Worm (Caenorhabditis elegans): Measurements from ENCODE around the gene F26A1.1.

The F26A1.1 gene

DNA sequence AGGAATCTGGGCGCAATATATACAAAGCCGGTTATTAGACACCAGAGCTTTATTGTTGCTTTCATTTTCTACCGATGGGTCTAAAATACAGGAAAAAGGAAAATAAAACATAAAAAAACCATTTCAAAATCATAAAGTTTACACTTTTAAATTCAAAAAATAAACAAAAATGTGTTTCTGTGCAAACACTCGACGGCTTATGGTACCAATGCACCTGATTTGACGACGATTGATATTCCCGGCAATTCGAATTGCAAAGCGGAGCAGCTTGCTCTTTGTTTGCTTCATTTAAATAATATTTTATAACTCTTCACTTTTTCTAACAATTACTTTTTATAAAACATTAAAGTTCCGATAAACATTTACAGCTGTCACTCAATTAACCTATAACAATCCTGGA is at the start of gene F26A1.1:
TSS of gene F26A1.1 (plus strand) at position 369 of the 400 bp plus-strand sequence.
- TF ChIP-seq dao-5 (tag; optimal IDR thresholded peaks at IDR 0.05) (no peak), him-1 (tag; optimal IDR thresholded peaks at IDR 0.05) (no peak), W03F9.2 (tag; optimal IDR thresholded peaks at IDR 0.05) (peak; percentile 73)

DNA sequence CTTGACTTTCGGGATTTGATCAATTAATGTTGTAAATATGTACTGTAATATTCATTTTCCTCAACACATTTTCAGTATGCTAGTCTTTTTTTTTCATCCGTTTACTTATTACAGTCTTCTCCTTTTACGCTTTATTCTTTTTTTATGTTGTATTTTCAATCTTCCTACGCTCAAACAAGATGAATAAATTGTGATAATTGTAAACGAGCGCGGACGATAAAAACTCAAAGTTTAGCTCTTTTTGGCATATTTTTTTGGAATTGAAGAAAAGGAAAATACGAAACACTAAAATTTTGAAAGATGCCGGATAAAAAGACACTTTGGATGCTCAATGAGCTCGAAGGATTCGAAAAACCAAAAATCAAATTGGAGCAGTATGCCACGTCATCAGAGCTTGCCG is 47.6 kb upstream of the F26A1.1 start, which contains the start of gene metl-5:
TSS of gene metl-5 (plus strand) at position 301 of the 400 bp plus-strand sequence.
- TF ChIP-seq dao-5 (tag; optimal IDR thresholded peaks at IDR 0.05) (no peak), him-1 (tag; optimal IDR thresholded peaks at IDR 0.05) (no peak), W03F9.2 (tag; optimal IDR thresholded peaks at IDR 0.05) (no peak)

DNA sequence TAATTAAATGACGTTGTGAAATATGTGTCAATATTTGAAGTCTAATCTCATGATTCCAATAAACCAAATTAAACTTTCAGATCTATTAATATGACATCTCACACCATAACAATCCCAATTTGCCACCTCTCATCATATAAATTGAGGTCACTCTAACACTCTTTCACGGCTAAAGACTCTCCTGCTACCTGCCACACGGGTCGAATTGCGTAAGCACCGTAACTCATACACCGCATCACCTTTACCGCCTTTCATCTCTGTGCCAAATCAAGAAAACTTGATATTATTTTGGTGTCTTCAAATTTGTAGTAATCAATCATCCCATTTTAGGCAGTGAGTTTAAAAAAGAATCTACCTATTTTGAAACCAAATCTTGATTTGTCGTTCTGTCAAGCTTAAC is 44.0 kb upstream of the F26A1.1 start:
- no peak for TF ChIP-seq dao-5 (tag; optimal IDR thresholded peaks at IDR 0.05)

DNA sequence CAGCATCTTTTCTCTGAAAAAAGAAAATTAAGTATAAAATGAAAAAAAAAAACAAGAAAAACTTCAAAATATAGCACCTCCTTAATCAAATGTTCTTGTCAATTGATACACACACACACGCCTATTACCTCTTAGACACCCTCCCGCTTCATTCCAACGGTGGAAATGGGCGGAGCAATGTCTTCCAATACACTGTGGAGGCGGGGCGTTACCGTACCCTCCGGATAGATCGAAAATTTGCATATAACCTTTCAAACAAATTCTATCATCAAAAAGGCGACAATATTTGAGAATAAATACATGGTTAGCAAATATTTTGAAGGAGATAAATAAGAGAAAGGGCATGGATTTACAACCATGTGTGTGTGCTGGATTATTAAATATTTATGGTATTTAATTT is 42.2 kb upstream of the F26A1.1 start:
- no peak for TF ChIP-seq him-1 (tag; optimal IDR thresholded peaks at IDR 0.05)
- no peak for TF ChIP-seq W03F9.2 (tag; optimal IDR thresholded peaks at IDR 0.05)
- no peak for TF ChIP-seq dao-5 (tag; optimal IDR thresholded peaks at IDR 0.05)

DNA sequence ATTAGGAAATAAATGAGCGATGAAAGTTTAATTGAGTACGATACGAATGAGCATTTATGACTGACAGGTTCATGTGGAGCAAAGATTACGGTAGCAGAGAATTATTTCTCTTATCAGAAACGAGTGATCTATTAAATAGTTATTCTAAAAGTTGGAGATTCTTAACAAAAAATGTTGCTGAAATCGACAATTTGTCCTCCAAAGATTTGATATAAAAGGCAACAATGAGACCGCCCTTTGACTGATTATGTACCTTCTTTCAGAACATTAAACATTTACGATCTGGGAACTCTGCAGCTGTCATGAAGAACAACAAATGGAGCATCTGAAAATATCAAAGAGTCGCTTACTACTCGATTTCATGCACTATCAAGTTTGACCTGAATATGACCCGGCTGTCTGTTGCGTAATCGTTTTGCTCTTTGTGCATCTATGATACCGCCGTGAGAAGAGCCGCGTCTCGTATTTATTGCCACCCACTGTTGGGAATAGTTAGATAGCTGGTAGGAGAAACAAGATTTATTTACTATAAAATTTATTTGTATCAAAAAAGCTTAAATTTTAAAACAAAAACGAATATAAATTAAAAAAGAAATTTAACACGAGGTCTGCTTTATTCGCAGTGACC is 40.7 kb upstream of the F26A1.1 start, which contains the start of gene pal-1:
TSS of gene pal-1 (minus strand) at position 51 of the 628 bp plus-strand sequence.
- no peak for TF ChIP-seq W03F9.2 (tag; optimal IDR thresholded peaks at IDR 0.05)

DNA sequence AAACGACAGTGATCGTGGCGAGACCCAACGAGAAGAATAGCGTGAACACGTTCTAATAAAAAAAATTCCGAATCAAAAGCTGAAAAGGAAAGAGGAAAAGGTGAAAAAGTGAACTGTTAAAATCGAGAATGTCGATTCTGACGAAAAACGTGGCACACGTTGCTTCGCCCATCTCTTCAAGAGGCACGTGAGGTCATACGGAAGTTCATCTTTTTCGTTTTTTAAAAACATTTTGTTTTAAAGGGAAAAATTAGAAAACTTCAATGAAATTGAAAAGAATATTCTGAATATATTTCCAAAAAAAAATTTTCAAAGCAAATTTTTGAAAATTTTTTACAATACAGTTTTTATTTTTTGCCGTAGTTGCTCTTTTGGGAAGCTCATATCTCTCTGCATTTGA is 39.1 kb upstream of the F26A1.1 start, which contains the start of gene C38D4.7:
TSS of gene C38D4.7 (minus strand) at position 101 of the 400 bp plus-strand sequence.
- TF ChIP-seq him-1 (tag; optimal IDR thresholded peaks at IDR 0.05), result no peak
- TF ChIP-seq dao-5 (tag; optimal IDR thresholded peaks at IDR 0.05), result no peak

DNA sequence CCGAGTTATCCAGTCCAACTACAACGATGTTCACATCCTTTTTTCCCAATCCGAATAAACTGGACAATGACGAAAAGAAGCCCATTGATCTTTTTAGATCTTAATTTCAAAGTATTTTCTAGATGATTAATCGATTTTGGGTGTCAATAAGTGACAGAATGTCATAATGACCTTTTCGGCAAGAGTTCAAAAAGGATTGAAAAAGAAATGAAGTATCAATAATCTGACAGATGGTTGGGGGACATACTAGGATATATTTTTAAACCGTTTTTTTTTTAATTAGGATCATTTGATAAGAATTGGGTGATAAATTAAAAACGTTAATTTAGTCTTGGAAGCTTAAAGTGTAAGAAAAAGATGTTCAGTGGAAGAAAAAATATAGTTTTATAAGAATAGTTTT is 35.6 kb upstream of the F26A1.1 start, which contains the start of gene arl-6:
TSS of gene arl-6 (minus strand) at position 101 of the 400 bp plus-strand sequence.
- TF ChIP-seq dao-5 (tag; optimal IDR thresholded peaks at IDR 0.05), result no peak
- no peak for TF ChIP-seq him-1 (tag; optimal IDR thresholded peaks at IDR 0.05)
- no peak for TF ChIP-seq W03F9.2 (tag; optimal IDR thresholded peaks at IDR 0.05)

DNA sequence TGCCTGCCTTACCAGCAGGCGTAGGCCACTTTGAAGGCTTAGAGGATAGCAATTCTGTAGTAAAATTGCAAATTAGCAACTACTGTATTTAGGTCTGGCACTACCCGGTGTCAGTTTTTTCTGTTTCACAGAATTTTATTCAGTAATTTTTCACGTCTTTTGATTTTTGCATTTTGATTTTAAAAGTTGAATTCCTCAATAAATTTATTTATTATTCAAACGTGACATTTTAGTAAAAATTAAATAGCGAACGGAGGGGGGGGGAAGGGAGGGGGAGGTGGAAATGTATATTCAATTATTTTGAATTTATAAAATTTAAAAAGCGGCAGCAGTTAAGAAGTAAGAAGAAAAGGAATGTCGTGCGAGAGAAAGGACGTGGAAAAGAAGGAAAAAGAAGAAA is 33.1 kb upstream of the F26A1.1 start, which contains the start of gene F26A1.4:
TSS of gene F26A1.4 (plus strand) at position 301 of the 400 bp plus-strand sequence.
- TF ChIP-seq dao-5 (tag; optimal IDR thresholded peaks at IDR 0.05) (no peak), W03F9.2 (tag; optimal IDR thresholded peaks at IDR 0.05) (no peak), him-1 (tag; optimal IDR thresholded peaks at IDR 0.05) (no peak)

DNA sequence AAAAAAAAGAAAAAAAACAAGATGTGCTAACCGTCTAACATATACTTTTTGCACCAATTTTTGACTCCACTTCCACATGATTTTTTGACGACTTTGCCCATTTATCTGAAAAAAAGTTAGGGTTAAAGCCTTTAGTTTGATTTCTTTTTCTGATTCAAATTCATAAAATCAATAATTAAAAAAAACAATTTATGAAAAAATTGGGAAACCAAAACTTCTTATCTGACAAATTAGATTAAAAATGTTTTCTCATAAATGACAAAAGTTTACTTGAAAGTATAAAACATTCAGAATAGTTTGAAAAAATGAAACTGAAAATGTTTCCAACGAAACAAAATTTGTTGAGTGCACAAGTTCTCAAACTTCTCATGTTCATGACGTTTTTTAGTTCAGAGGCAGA is 30.5 kb upstream of the F26A1.1 start, which contains the start of gene F26A1.7:
TSS of gene F26A1.7 (minus strand) at position 101 of the 400 bp plus-strand sequence.
- TF ChIP-seq him-1 (tag; optimal IDR thresholded peaks at IDR 0.05) (no peak), W03F9.2 (tag; optimal IDR thresholded peaks at IDR 0.05) (no peak), dao-5 (tag; optimal IDR thresholded peaks at IDR 0.05) (no peak)

DNA sequence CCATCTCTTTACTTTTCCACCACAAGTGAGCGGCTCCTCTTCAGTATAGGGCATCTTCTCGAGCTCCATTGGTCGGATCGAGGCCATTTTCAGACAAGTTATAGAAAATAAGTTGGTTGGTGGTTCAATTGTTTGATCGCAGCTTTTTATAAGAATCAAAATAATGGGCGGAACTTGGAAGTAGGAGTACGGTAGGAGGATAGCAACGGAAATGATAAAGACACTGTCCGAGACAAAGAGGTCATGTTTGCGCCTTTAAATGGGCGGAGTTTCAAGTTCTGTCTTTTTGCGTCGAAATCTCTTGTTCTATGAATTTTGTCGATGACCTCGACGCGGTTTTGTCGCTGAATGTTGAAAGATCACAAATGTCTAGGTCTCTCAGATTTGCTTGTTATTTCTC is 28.2 kb upstream of the F26A1.1 start, which contains the start of gene F26A1.8:
TSS of gene F26A1.8 (minus strand) at position 101 of the 400 bp plus-strand sequence.
- no peak for TF ChIP-seq him-1 (tag; optimal IDR thresholded peaks at IDR 0.05)
- TF ChIP-seq W03F9.2 (tag; optimal IDR thresholded peaks at IDR 0.05), result no peak
- no peak for TF ChIP-seq dao-5 (tag; optimal IDR thresholded peaks at IDR 0.05)

DNA sequence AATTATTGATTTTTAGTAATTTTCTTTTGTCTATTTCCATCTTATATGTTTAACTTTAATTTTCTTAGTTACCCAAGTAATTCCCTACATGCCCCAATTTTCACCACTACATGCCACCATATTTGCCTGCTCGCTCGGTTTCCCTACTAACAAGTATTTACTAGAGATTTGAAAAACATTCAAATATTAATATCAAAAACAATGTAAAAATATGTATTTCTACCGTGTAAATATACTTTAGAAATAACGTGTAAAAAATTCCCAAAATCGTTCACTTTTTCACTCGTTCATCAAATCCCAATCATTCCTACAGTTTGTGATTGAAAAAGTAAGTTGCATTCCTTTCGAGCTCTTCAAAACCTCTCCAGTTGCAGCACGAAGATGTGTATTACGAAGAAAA is 23.7 kb upstream of the F26A1.1 start, which contains the start of gene F26A1.3:
TSS of gene F26A1.3 (plus strand) at position 301 of the 400 bp plus-strand sequence.
- no peak for TF ChIP-seq W03F9.2 (tag; optimal IDR thresholded peaks at IDR 0.05)
- TF ChIP-seq him-1 (tag; optimal IDR thresholded peaks at IDR 0.05), result no peak
- TF ChIP-seq dao-5 (tag; optimal IDR thresholded peaks at IDR 0.05), result no peak

DNA sequence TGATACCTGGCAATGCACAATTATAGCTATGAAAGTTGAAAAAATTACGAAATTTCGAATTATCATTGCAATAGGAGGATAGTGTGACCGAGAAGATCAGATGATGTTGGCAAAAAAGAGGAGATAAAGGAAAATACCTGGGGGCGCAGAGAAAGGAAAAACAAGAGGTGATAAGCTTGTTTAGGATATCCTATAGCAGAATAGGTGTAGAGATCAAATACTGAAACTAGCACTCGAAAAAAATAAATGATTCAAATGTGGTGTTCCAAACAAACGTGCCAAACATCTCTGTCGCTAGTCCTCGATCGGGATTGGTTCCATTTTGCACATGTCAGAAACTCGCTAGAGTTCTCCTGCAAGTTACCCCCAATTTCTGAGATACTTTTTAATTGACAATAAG is 20.9 kb upstream of the F26A1.1 start, which contains the start of gene F26A1.9:
TSS of gene F26A1.9 (minus strand) at position 101 of the 400 bp plus-strand sequence.
- TF ChIP-seq him-1 (tag; optimal IDR thresholded peaks at IDR 0.05) (no peak), dao-5 (tag; optimal IDR thresholded peaks at IDR 0.05) (no peak), W03F9.2 (tag; optimal IDR thresholded peaks at IDR 0.05) (no peak)

DNA sequence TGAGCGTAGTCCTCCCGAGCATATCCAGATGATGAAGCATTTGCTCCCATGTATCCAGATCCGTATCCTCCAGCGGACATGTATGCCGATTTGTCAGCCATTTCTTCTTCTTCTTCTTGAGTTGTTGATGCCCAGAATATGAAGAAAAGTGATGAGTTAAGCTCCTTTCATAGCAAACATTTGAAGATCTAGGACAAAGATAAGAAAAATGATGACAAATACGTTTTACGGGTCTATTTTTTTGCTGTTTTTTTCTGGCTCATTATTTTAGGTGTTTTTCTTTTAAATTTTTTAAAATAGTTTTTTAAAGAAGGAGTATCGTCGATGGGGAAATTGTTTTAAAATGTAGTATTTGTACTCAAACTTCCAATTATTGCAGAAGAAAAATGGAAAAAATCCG is 20.1 kb upstream of the F26A1.1 start, which contains the start of gene nspd-9:
TSS of gene nspd-9 (minus strand) at position 101 of the 400 bp plus-strand sequence.
- TF ChIP-seq dao-5 (tag; optimal IDR thresholded peaks at IDR 0.05) (no peak), W03F9.2 (tag; optimal IDR thresholded peaks at IDR 0.05) (no peak), him-1 (tag; optimal IDR thresholded peaks at IDR 0.05) (no peak)

DNA sequence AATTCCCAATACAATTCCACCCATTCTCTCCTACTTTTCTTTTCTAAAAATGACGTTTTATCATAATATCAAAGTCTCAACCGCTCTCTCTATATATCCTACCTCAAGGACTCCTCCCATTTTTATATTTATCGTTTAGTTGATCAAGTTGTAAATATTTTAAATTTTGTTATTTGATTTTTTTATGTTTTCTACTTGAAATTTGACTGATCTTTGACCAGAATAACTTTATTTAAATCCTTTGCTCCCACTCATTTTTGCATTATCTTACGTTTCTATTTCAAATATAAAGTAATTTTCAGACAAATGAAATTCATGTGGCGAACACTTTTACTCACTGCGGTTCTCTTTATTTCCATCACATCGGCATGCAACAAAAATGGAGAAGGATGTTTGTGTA is 12.9 kb upstream of the F26A1.1 start, which contains the start of the genes acbp-7 and F26A1.19:
TSS of gene acbp-7 (plus strand) at position 301 of the 400 bp plus-strand sequence.
TSS of gene F26A1.19 (plus strand) at position 303 of the 400 bp plus-strand sequence.
- TF ChIP-seq W03F9.2 (tag; optimal IDR thresholded peaks at IDR 0.05) (no peak), him-1 (tag; optimal IDR thresholded peaks at IDR 0.05) (no peak), dao-5 (tag; optimal IDR thresholded peaks at IDR 0.05) (no peak)
